Fruit fly (Drosophila melanogaster) S2 (cell line): ENCODE data around the gene CG15423.

ENCODE experiments used
- CG8478 ChIP-seq: fragments of >200 bp; optimal IDR thresholded peaks from 2 replicates; lab custom pipeline; 2018
- CTCF ChIP-seq, 2 experiments: fragments of >200 bp; optimal IDR thresholded peaks; 2 replicates each; lab custom pipeline; 2018

DNA sequence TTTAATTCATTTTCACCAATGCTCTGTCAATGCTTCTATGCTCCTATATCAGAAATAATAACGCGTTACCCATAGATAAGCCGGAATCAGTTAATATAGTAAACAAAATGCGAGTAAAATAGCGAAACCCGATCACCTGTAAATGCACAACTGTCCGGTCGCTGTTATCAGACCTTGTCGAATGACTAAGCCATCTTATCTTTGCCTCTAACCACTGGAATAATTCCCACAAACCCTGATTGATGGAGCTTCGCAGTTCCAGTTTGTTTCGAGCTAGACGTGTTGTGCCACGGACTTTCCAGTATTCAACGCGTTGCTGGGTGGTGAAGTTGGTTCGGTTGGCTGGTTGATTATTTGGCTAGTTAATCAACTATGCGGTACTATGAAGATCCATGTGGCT lies 1.2 kb upstream of the CG15423 start, which contains the start of gene CG15422:
- TF ChIP-seq CTCF (optimal IDR thresholded peaks at IDR 0.05; lab: Kevin White, UChicago) (no peak), CG8478 (no peak)
